Fruit fly (Drosophila melanogaster) whole organism, embryonic: ENCODE data around the gene Mzt1.

Source experiments
- CG10209 ChIP-seq: fragments of 200-800 bp; sonication (Bioruptor generic); optimal IDR thresholded peaks from 3 replicates; lab custom pipeline; 2017; ENCODE audit warnings: missing biosample characterization, mild to moderate bottlenecking, missing genetic modification characterization, missing genetic modification reagents
- CG11695 ChIP-seq: fragments of 200-800 bp; sonication (Bioruptor generic); IDR thresholded peaks from 3 replicates; pipeline ENCODE4 v1.3.6; 2022; ENCODE audit warnings: missing biosample characterization, missing genetic modification characterization
- CG13424 ChIP-seq: fragments of 200-800 bp; sonication (Bioruptor generic); optimal IDR thresholded peaks from 2 replicates; lab custom pipeline; 2019; ENCODE audit warnings: missing biosample characterization, mild to moderate bottlenecking, missing genetic modification characterization, moderate library complexity
- CG13624 ChIP-seq: fragments of 200-800 bp; sonication (Bioruptor generic); optimal IDR thresholded peaks from 2 replicates; lab custom pipeline; 2016; ENCODE audit warnings: missing biosample characterization, missing genetic modification characterization
- CG15696 ChIP-seq: fragments of 200-800 bp; sonication (Bioruptor generic); optimal IDR thresholded peaks from 2 replicates; lab custom pipeline; 2019; ENCODE audit warnings: missing biosample characterization, mild to moderate bottlenecking, missing genetic modification characterization, moderate library complexity
- CG1602 ChIP-seq: fragments of 200-800 bp; sonication (Bioruptor generic); optimal IDR thresholded peaks from 3 replicates; lab custom pipeline; 2016; ENCODE audit warnings: missing biosample characterization, missing genetic modification characterization
- CG16779 ChIP-seq: fragments of 200-800 bp; sonication (Bioruptor generic); IDR thresholded peaks from 2 replicates; pipeline ENCODE4 v1.3.6; 2022; ENCODE audit warnings: missing biosample characterization, missing genetic modification characterization
- CG18764 ChIP-seq: fragments of 200-800 bp; sonication (Bioruptor generic); optimal IDR thresholded peaks from 3 replicates; lab custom pipeline; 2016; ENCODE audit warnings: missing biosample characterization, missing genetic modification characterization
- CG2116 ChIP-seq: fragments of 200-800 bp; sonication (Bioruptor generic); optimal IDR thresholded peaks from 3 replicates; lab custom pipeline; 2018; ENCODE audit warnings: missing biosample characterization, mild to moderate bottlenecking, missing genetic modification characterization
- CG2129 ChIP-seq: fragments of 200-800 bp; sonication (Bioruptor generic); IDR thresholded peaks from 2 replicates; pipeline ENCODE4 v1.3.6; 2022; ENCODE audit warnings: missing biosample characterization, missing genetic modification characterization; ENCODE audit not compliant: partially characterized antibody
- CG2202 ChIP-seq: fragments of 200-800 bp; sonication (Bioruptor generic); optimal IDR thresholded peaks from 2 replicates; lab custom pipeline; 2018; ENCODE audit warnings: missing biosample characterization, mild to moderate bottlenecking, missing genetic modification characterization
- CG31224 ChIP-seq: fragments of 200-800 bp; sonication (Bioruptor generic); IDR thresholded peaks from 2 replicates; pipeline ENCODE4 v1.3.6; 2022; ENCODE audit warnings: missing biosample characterization, missing genetic modification characterization
- CG34224 ChIP-seq: fragments of 200-800 bp; sonication (Bioruptor generic); IDR thresholded peaks from 3 replicates; pipeline ENCODE4 v1.3.6; 2022; ENCODE audit warnings: missing biosample characterization, missing genetic modification characterization; ENCODE audit not compliant: partially characterized antibody
- CG3838 ChIP-seq: fragments of 200-800 bp; sonication (Bioruptor generic); optimal IDR thresholded peaks from 3 replicates; lab custom pipeline; 2016; ENCODE audit warnings: missing biosample characterization, missing genetic modification characterization
- CG4360 ChIP-seq: fragments of 200-800 bp; sonication (Bioruptor generic); IDR thresholded peaks from 2 replicates; pipeline ENCODE4 v1.3.6; 2022; ENCODE audit warnings: missing biosample characterization, missing genetic modification characterization
- CG4730 ChIP-seq: fragments of 200-800 bp; sonication (Bioruptor generic); IDR thresholded peaks from 2 replicates; pipeline ENCODE4 v1.3.6; 2022; ENCODE audit warnings: missing biosample characterization, missing genetic modification characterization
- CG6791 ChIP-seq: fragments of 200-800 bp; sonication (Bioruptor generic); IDR thresholded peaks from 3 replicates; pipeline ENCODE4 v1.3.6; 2022; ENCODE audit warnings: missing biosample characterization, missing genetic modification characterization; ENCODE audit not compliant: partially characterized antibody
- CG7963 ChIP-seq: fragments of 200-800 bp; sonication (Bioruptor generic); IDR thresholded peaks from 3 replicates; pipeline ENCODE4 v1.3.6; 2022; ENCODE audit warnings: missing biosample characterization, missing genetic modification characterization; ENCODE audit not compliant: partially characterized antibody
- CG9609 ChIP-seq: fragments of 200-800 bp; sonication (Bioruptor generic); optimal IDR thresholded peaks from 3 replicates; lab custom pipeline; 2016; ENCODE audit warnings: missing biosample characterization, missing genetic modification characterization
- CG9876 ChIP-seq: fragments of 200-800 bp; sonication (Bioruptor generic); optimal IDR thresholded peaks from 2 replicates; lab custom pipeline; 2016; ENCODE audit warnings: missing biosample characterization, missing genetic modification characterization
- Dek ChIP-seq: fragments of 200-800 bp; sonication (Bioruptor generic); optimal IDR thresholded peaks from 3 replicates; lab custom pipeline; 2019; ENCODE audit warnings: missing biosample characterization, mild to moderate bottlenecking, missing genetic modification characterization, moderate library complexity
- HLH4C ChIP-seq: fragments of 200-800 bp; sonication (Bioruptor generic); IDR thresholded peaks from 3 replicates; pipeline ENCODE4 v1.3.6; 2022; ENCODE audit warnings: missing biosample characterization, missing genetic modification characterization; ENCODE audit not compliant: partially characterized antibody
- Hmr ChIP-seq: fragments of 200-800 bp; sonication (Bioruptor generic); optimal IDR thresholded peaks from 3 replicates; lab custom pipeline; 2017; ENCODE audit warnings: mild to moderate bottlenecking, missing biosample characterization, missing genetic modification reagents, missing genetic modification characterization
- Spps ChIP-seq: fragments of 200-800 bp; sonication (Bioruptor generic); optimal IDR thresholded peaks from 2 replicates; lab custom pipeline; 2018; ENCODE audit warnings: missing biosample characterization, mild to moderate bottlenecking, missing genetic modification characterization
- aop ChIP-seq: fragments of 200-800 bp; sonication (Bioruptor generic); IDR thresholded peaks from 2 replicates; pipeline ENCODE4 v1.3.6; 2022; ENCODE audit warnings: missing biosample characterization, missing genetic modification characterization
- ap ChIP-seq: fragments of 200-800 bp; sonication (Bioruptor generic); IDR thresholded peaks from 2 replicates; pipeline ENCODE4 v1.3.6; 2022; ENCODE audit warnings: missing biosample characterization, missing genetic modification characterization
- bowl ChIP-seq: fragments of 200-800 bp; sonication (Bioruptor generic); IDR thresholded peaks from 2 replicates; pipeline ENCODE4 v1.3.6; 2022; ENCODE audit warnings: missing biosample characterization, missing genetic modification characterization
- bsh ChIP-seq, 2 experiments: fragments of 200-800 bp; sonication (Bioruptor generic); optimal IDR thresholded peaks; 2 replicates each; lab custom pipeline; 2017 to 2018; ENCODE audit warnings: mild to moderate bottlenecking in 2 of 2, missing biosample characterization in 2 of 2, missing genetic modification characterization in 2 of 2, moderate library complexity in 1 of 2
- cas ChIP-seq: fragments of 200-800 bp; sonication (Bioruptor generic); IDR thresholded peaks from 2 replicates; pipeline ENCODE4 v1.3.6; 2022; ENCODE audit warnings: missing biosample characterization, missing genetic modification characterization
- chm ChIP-seq: fragments of 200-800 bp; sonication (Bioruptor generic); IDR thresholded peaks from 2 replicates; pipeline ENCODE4 v1.3.6; 2022; ENCODE audit warnings: missing biosample characterization, missing genetic modification characterization
- chn ChIP-seq: fragments of 200-800 bp; sonication (Bioruptor generic); optimal IDR thresholded peaks from 2 replicates; lab custom pipeline; 2016; ENCODE audit warnings: missing biosample characterization, missing genetic modification characterization
- ci ChIP-seq: fragments of 200-800 bp; sonication (Bioruptor generic); IDR thresholded peaks from 3 replicates; pipeline ENCODE4 v1.3.6; 2022; ENCODE audit warnings: missing biosample characterization, missing genetic modification characterization
- cwo ChIP-seq: fragments of 200-800 bp; sonication (Bioruptor generic); optimal IDR thresholded peaks from 3 replicates; lab custom pipeline; 2017; ENCODE audit warnings: missing biosample characterization, missing genetic modification characterization, mild to moderate bottlenecking, moderate library complexity, missing genetic modification reagents
- gfzf ChIP-seq: fragments of 200-800 bp; sonication (Bioruptor generic); optimal IDR thresholded peaks from 2 replicates; lab custom pipeline; 2016; ENCODE audit warnings: missing biosample characterization, mild to moderate bottlenecking, missing genetic modification characterization, moderate library complexity
- gro ChIP-seq: fragments of 200-800 bp; sonication (Bioruptor generic); optimal IDR thresholded peaks from 2 replicates; lab custom pipeline; 2016; ENCODE audit warnings: missing biosample characterization, missing genetic modification characterization
- gsb ChIP-seq: fragments of 200-800 bp; sonication (Bioruptor generic); IDR thresholded peaks from 2 replicates; pipeline ENCODE4 v1.3.6; 2022; ENCODE audit warnings: missing biosample characterization, missing genetic modification characterization
- ham ChIP-seq: fragments of 200-800 bp; sonication (Bioruptor generic); IDR thresholded peaks from 2 replicates; pipeline ENCODE4 v1.3.6; 2022; ENCODE audit warnings: missing biosample characterization, missing genetic modification characterization
- luna ChIP-seq: fragments of 200-800 bp; sonication (Bioruptor generic); optimal IDR thresholded peaks from 2 replicates; lab custom pipeline; 2016; ENCODE audit warnings: missing biosample characterization, missing genetic modification characterization
- maf-S ChIP-seq: fragments of 200-800 bp; sonication (Bioruptor generic); optimal IDR thresholded peaks from 2 replicates; lab custom pipeline; 2016; ENCODE audit warnings: missing biosample characterization, missing genetic modification characterization
- nmo ChIP-seq: fragments of 200-800 bp; sonication (Bioruptor generic); optimal IDR thresholded peaks from 2 replicates; lab custom pipeline; 2018; ENCODE audit warnings: missing biosample characterization, mild to moderate bottlenecking, missing genetic modification characterization, moderate library complexity
- org-1 ChIP-seq: fragments of 200-800 bp; sonication (Bioruptor generic); optimal IDR thresholded peaks from 2 replicates; lab custom pipeline; 2017; ENCODE audit warnings: missing biosample characterization, missing genetic modification characterization
- psq ChIP-seq: fragments of 200-800 bp; sonication (Bioruptor generic); optimal IDR thresholded peaks from 2 replicates; lab custom pipeline; 2017; ENCODE audit warnings: missing biosample characterization, missing genetic modification characterization
- shn ChIP-seq: fragments of 200-800 bp; sonication (Bioruptor generic); optimal IDR thresholded peaks from 3 replicates; lab custom pipeline; 2016; ENCODE audit warnings: missing biosample characterization, missing genetic modification characterization
- sob ChIP-seq: fragments of 200-800 bp; sonication (Bioruptor generic); IDR thresholded peaks from 2 replicates; pipeline ENCODE4 v1.3.6; 2022; ENCODE audit warnings: missing biosample characterization, missing genetic modification characterization
- stwl ChIP-seq: fragments of 200-800 bp; sonication (Bioruptor generic); optimal IDR thresholded peaks from 3 replicates; lab custom pipeline; 2018; ENCODE audit warnings: missing biosample characterization, mild to moderate bottlenecking, missing genetic modification characterization, moderate library complexity
- tna ChIP-seq: fragments of 200-800 bp; sonication (Bioruptor generic); IDR thresholded peaks from 2 replicates; pipeline ENCODE4 v1.3.6; 2022; ENCODE audit warnings: missing biosample characterization, missing genetic modification characterization; ENCODE audit not compliant: partially characterized antibody
- trh ChIP-seq: fragments of 200-800 bp; sonication (Bioruptor generic); optimal IDR thresholded peaks from 2 replicates; lab custom pipeline; 2016; ENCODE audit warnings: missing biosample characterization, missing genetic modification characterization
- vnd ChIP-seq: fragments of 200-800 bp; sonication (Bioruptor generic); IDR thresholded peaks from 3 replicates; pipeline ENCODE4 v1.3.6; 2022; ENCODE audit warnings: missing biosample characterization, missing genetic modification characterization; ENCODE audit not compliant: partially characterized antibody
- wek ChIP-seq: fragments of 200-800 bp; sonication (Bioruptor generic); optimal IDR thresholded peaks from 3 replicates; lab custom pipeline; 2018; ENCODE audit warnings: missing biosample characterization, mild to moderate bottlenecking, missing genetic modification characterization, moderate library complexity
- zf30C ChIP-seq: fragments of 200-800 bp; sonication (Bioruptor generic); optimal IDR thresholded peaks from 3 replicates; lab custom pipeline; 2018; ENCODE audit warnings: missing biosample characterization, mild to moderate bottlenecking, missing genetic modification characterization

Mzt1 gene

dm6 chr3L:2417399-2418040 is 28.5 kb downstream of the Mzt1 start (continued):
- TF ChIP-seq Hmr (GFP tag; lab: Kevin White, UChicago) (peak; percentile 78), CG4730 (GFP tag; lab: Robert Waterston, UW) (no peak), CG6791 (no peak), sob (GFP tag; lab: Robert Waterston, UW) (no peak), tna (GFP tag; lab: Robert Waterston, UW) (no peak), psq (GFP tag; lab: Kevin White, UChicago) (peak; percentile 18), nmo (peak; percentile 90), stwl (tag; lab: Kevin White, UChicago) (no peak), ap (GFP tag; lab: Robert Waterston, UW) (no peak), CG1602 (GFP tag; lab: Kevin White, UChicago) (peak; percentile 65), CG9876 (no peak), CG18764 (peak; percentile 46), CG2202 (peak; percentile 9), CG4360 (GFP tag; lab: Robert Waterston, UW) (peak; percentile 65), CG2129 (GFP tag; lab: Robert Waterston, UW) (no peak), vnd (GFP tag; lab: Robert Waterston, UW) (no peak), luna (GFP tag; lab: Kevin White, UChicago) (no peak), CG13424 (tag; lab: Kevin White, UChicago) (peak; percentile 87), gfzf (GFP tag; lab: Kevin White, UChicago) (no peak), maf-S (GFP tag; lab: Kevin White, UChicago) (peak; percentile 28), CG11695 (GFP tag; lab: Robert Waterston, UW) (no peak; the same call in 2 of the 3 replicates), CG15696 (tag; lab: Kevin White, UChicago) (peak; percentile 43), ci (0 out of 3 replicates have a peak, but pooled peaks have one; percentile 16), gro (GFP tag; lab: Kevin White, UChicago) (no peak), cas (no peak), ham (no peak), trh (no peak), bsh (GFP tag; optimal IDR thresholded peaks at IDR 0.05; lab: Kevin White, UChicago) (peak; percentile 65 to 93), CG31224 (peak; percentile 41; the same call in 1 of the 2 replicates), HLH4C (no peak), org-1 (GFP tag; lab: Kevin White, UChicago) (peak; percentile 74), CG16779 (GFP tag; lab: Robert Waterston, UW) (no peak), Dek (peak; percentile 55), Spps (tag; lab: Kevin White, UChicago) (peak; percentile 16), chm (no peak), CG34224 (GFP tag; lab: Robert Waterston, UW) (no peak), CG3838 (GFP tag; lab: Kevin White, UChicago) (peak; percentile 3), zf30C (peak; percentile 21), wek (GFP tag; lab: Kevin White, UChicago) (no peak), CG13624 (GFP tag; lab: Kevin White, UChicago) (no peak), bowl (GFP tag; lab: Robert Waterston, UW) (no peak), aop (GFP tag; lab: Robert Waterston, UW) (no peak), chn (no peak), CG10209 (GFP tag; lab: Kevin White, UChicago) (peak; percentile 83), CG9609 (GFP tag; lab: Kevin White, UChicago) (no peak), CG7963 (no peak), gsb (GFP tag; lab: Robert Waterston, UW) (no peak), shn (no peak), cwo (GFP tag; lab: Kevin White, UChicago) (peak; percentile 75), CG2116 (GFP tag; lab: Kevin White, UChicago) (no peak)
